Fruit fly (Drosophila melanogaster) whole organism, prepupa: ENCODE data around the gene mAChR-C.

Experiments used
- CG16779 ChIP-seq: fragments of 200-800 bp; sonication (Bioruptor generic); optimal IDR thresholded peaks from 3 replicates; lab custom pipeline; 2017; ENCODE audit warnings: missing biosample characterization, mild to moderate bottlenecking, missing genetic modification characterization
- CG6854 ChIP-seq: fragments of 200-800 bp; sonication (Bioruptor generic); optimal IDR thresholded peaks from 2 replicates; lab custom pipeline; 2017; ENCODE audit warnings: missing biosample characterization, mild to moderate bottlenecking, missing genetic modification characterization
- OdsH ChIP-seq: fragments of 200-800 bp; sonication (Bioruptor generic); optimal IDR thresholded peaks from 3 replicates; lab custom pipeline; 2016; ENCODE audit warnings: missing biosample characterization, missing genetic modification characterization
- fd59A ChIP-seq: fragments of 200-800 bp; sonication (Bioruptor generic); optimal IDR thresholded peaks from 2 replicates; lab custom pipeline; 2017; ENCODE audit warnings: missing biosample characterization, mild to moderate bottlenecking, missing genetic modification characterization, missing genetic modification reagents
- fkh ChIP-seq: fragments of 200-800 bp; sonication (Bioruptor generic); optimal IDR thresholded peaks from 3 replicates; lab custom pipeline; 2017; ENCODE audit warnings: missing biosample characterization, mild to moderate bottlenecking, missing genetic modification characterization, moderate library complexity
- lz ChIP-seq: fragments of 200-800 bp; sonication (Bioruptor generic); optimal IDR thresholded peaks from 3 replicates; lab custom pipeline; 2016; ENCODE audit warnings: missing biosample characterization, missing genetic modification characterization
- salr ChIP-seq, 2 experiments: fragments of 200-800 bp; sonication (Bioruptor generic); optimal IDR thresholded peaks; 3 replicates each; lab custom pipeline; 2016 to 2018; ENCODE audit warnings: missing biosample characterization in 2 of 2, missing genetic modification characterization in 2 of 2, mild to moderate bottlenecking in 1 of 2
- topi ChIP-seq: fragments of 200-800 bp; sonication (Bioruptor generic); optimal IDR thresholded peaks from 3 replicates; lab custom pipeline; 2016; ENCODE audit warnings: missing biosample characterization, missing genetic modification characterization

DNA sequence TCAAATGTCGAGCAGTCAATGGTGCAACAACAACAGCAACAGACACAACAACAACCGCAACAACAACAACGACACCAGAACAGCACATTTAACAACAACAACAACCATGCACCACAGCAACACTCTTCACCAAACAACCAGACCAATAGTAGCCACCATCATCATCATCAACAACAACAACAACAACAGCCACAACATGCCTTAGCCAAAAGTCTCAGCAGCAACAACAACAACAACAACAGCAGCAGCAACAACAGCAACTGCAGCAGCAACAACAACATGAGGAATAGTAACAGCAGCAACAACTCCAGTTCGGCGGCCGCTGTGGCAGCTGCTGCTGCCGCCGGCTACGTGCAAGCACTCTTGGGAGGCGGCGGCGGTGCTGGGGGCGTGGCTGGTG lies 43.9 kb upstream of the mAChR-C start:
- no peak for TF ChIP-seq salr (GFP tag; optimal IDR thresholded peaks at IDR 0.05; lab: Kevin White, UChicago)
- no peak for TF ChIP-seq CG6854 (GFP tag; lab: Kevin White, UChicago)
- TF ChIP-seq OdsH, result no peak
- no peak for TF ChIP-seq topi (GFP tag; lab: Kevin White, UChicago)
- no peak for TF ChIP-seq lz (GFP tag; lab: Kevin White, UChicago)
- TF ChIP-seq fkh (GFP tag; lab: Kevin White, UChicago), result no peak
- no peak for TF ChIP-seq fd59A
- no peak for TF ChIP-seq CG16779 (tag; lab: Kevin White, UChicago)
